Worm (Caenorhabditis elegans): ENCODE data around the gene srsx-40.

The srsx-40 gene

ce11 chrV:7672258-7672657 is 31.2 kb downstream of the srsx-40 start, which contains the start of gene C12D5.4:
TSS of gene C12D5.4 (plus strand) at chrV:7672558.
- no peak for TF ChIP-seq sdc-2 (tag; optimal IDR thresholded peaks at IDR 0.05)
- no peak for TF ChIP-seq hlh-30 (tag; optimal IDR thresholded peaks at IDR 0.05; ENCODE audit: insufficient read depth)
- no peak for TF ChIP-seq ceh-48 (tag; optimal IDR thresholded peaks at IDR 0.05)
- TF ChIP-seq sox-4 (tag; optimal IDR thresholded peaks at IDR 0.05), result no peak
- TF ChIP-seq lin-11 (tag; optimal IDR thresholded peaks at IDR 0.05), result no peak
- no peak for TF ChIP-seq pha-4 (tag; optimal IDR thresholded peaks at IDR 0.05)
- no peak for TF ChIP-seq hlh-6 (tag; optimal IDR thresholded peaks at IDR 0.05)
- no peak for TF ChIP-seq gmeb-2 (tag; optimal IDR thresholded peaks at IDR 0.05)
- TF ChIP-seq ceh-24 (tag; optimal IDR thresholded peaks at IDR 0.05), result no peak
- no peak for TF ChIP-seq F13H6.1 (tag; optimal IDR thresholded peaks at IDR 0.05)
- TF ChIP-seq ceh-14 (tag; optimal IDR thresholded peaks at IDR 0.05), result no peak
- no peak for TF ChIP-seq mec-3 (tag; optimal IDR thresholded peaks at IDR 0.05; ENCODE audit: borderline replicate concordance)
- TF ChIP-seq eyg-1 (tag; optimal IDR thresholded peaks at IDR 0.05), result no peak
- TF ChIP-seq fkh-6 (tag; optimal IDR thresholded peaks at IDR 0.05), result no peak
- no peak for TF ChIP-seq rnt-1 (tag; optimal IDR thresholded peaks at IDR 0.05)
- TF ChIP-seq K02D7.2 (tag; optimal IDR thresholded peaks at IDR 0.05), result no peak
- no peak for TF ChIP-seq ref-2 (tag; optimal IDR thresholded peaks at IDR 0.05)
- no peak for TF ChIP-seq fax-1 (tag; optimal IDR thresholded peaks at IDR 0.05)

- TF ChIP-seq ceh-31 (tag; optimal IDR thresholded peaks at IDR 0.05), result no peak
- no peak for TF ChIP-seq ceh-48 (tag; optimal IDR thresholded peaks at IDR 0.05)
- TF ChIP-seq sdc-2 (tag; optimal IDR thresholded peaks at IDR 0.05), result no peak
- no peak for TF ChIP-seq Y22D7AL.16 (tag; optimal IDR thresholded peaks at IDR 0.05)
- no peak for TF ChIP-seq ceh-6 (GFP tag; optimal IDR thresholded peaks at IDR 0.05)
- TF ChIP-seq gmeb-2 (tag; optimal IDR thresholded peaks at IDR 0.05), result no peak
- TF ChIP-seq fkh-6 (tag; optimal IDR thresholded peaks at IDR 0.05), result no peak
- TF ChIP-seq lin-11 (tag; optimal IDR thresholded peaks at IDR 0.05), result no peak
- no peak for TF ChIP-seq rnt-1 (tag; optimal IDR thresholded peaks at IDR 0.05)
- TF ChIP-seq unc-42 (tag; optimal IDR thresholded peaks at IDR 0.05), result no peak
- no peak for TF ChIP-seq ceh-34 (tag; optimal IDR thresholded peaks at IDR 0.05)
- TF ChIP-seq pqm-1 (tag; optimal IDR thresholded peaks at IDR 0.05), result no peak
- TF ChIP-seq dmd-4 (tag; optimal IDR thresholded peaks at IDR 0.05; ENCODE audit: borderline replicate concordance), result no peak
- TF ChIP-seq ahr-1 (tag; optimal IDR thresholded peaks at IDR 0.05), result no peak
Measured at ce11 chrV:7667940-7668339, 35.5 kb downstream of the srsx-40 start, which contains the start of gene C12D5.5. TSS of gene C12D5.5 (plus strand) at chrV:7668240.

ce11 chrV:7653567-7653966 is 49.9 kb downstream of the srsx-40 start, which contains the start of gene srh-200:
TSS of gene srh-200 (minus strand) at chrV:7653667.
- no peak for TF ChIP-seq ref-2 (tag; optimal IDR thresholded peaks at IDR 0.05)

- TF ChIP-seq ceh-45 (GFP tag; IDR thresholded peaks at IDR 0.05), result no peak
- no peak for TF ChIP-seq hlh-8 (tag; optimal IDR thresholded peaks at IDR 0.05)
- no peak for TF ChIP-seq fkh-6 (tag; optimal IDR thresholded peaks at IDR 0.05)
- TF ChIP-seq hlh-6 (tag; optimal IDR thresholded peaks at IDR 0.05), result no peak
- TF ChIP-seq hlh-15 (tag; optimal IDR thresholded peaks at IDR 0.05), result no peak
Measured at ce11 chrV:7651757-7652156, 51.7 kb downstream of the srsx-40 start, which contains the start of gene srh-234. TSS of gene srh-234 (minus strand) at chrV:7651857.
